Worm (Caenorhabditis elegans) whole organism, young adult: Measurements from ENCODE around the gene ZK632.2.

Experiments used
- B0035.1 ChIP-seq: sonication (generic microtip); optimal IDR thresholded peaks from 2 replicates; lab custom pipeline; 2016; ENCODE audit warnings: missing genetic modification characterization, mild to moderate bottlenecking, missing compliant biosample characterization, missing genotype, missing genetic modification reagents
- D2030.7 ChIP-seq: fragments of 200-800 bp; sonication (Bioruptor generic); IDR thresholded peaks from 2 replicates; pipeline ENCODE4 v1.3.6; 2022; ENCODE audit warnings: missing genetic modification reagents, missing genetic modification characterization, missing compliant biosample characterization
- F22D6.2 ChIP-seq: sonication (generic microtip); optimal IDR thresholded peaks from 2 replicates; lab custom pipeline; 2016; ENCODE audit warnings: mild to moderate bottlenecking, missing genetic modification characterization, missing compliant biosample characterization
- F39B2.1 ChIP-seq: fragments of 200-800 bp; sonication (Bioruptor generic); IDR thresholded peaks from 2 replicates; pipeline ENCODE4 v1.3.6; 2022; ENCODE audit warnings: missing genetic modification reagents, missing genetic modification characterization, missing compliant biosample characterization
- F52B5.7 ChIP-seq: sonication (generic microtip); optimal IDR thresholded peaks from 2 replicates; lab custom pipeline; 2016; ENCODE audit warnings: mild to moderate bottlenecking, missing genetic modification characterization, missing compliant biosample characterization
- F57A8.1 ChIP-seq: fragments of 200-800 bp; sonication (Bioruptor generic); optimal IDR thresholded peaks from 2 replicates; lab custom pipeline; 2018; ENCODE audit warnings: mild to moderate bottlenecking, missing genetic modification characterization, moderate library complexity, missing compliant biosample characterization
- K11D2.4 ChIP-seq: fragments of 200-800 bp; sonication (Bioruptor generic); IDR thresholded peaks from 2 replicates; pipeline ENCODE4 v1.3.6; 2022; ENCODE audit warnings: missing genetic modification reagents, missing genetic modification characterization, missing compliant biosample characterization
- K12H6.12 ChIP-seq: fragments of 200-800 bp; sonication (Bioruptor generic); optimal IDR thresholded peaks from 2 replicates; lab custom pipeline; 2018; ENCODE audit warnings: mild to moderate bottlenecking, missing genetic modification characterization, missing compliant biosample characterization
- Y79H2A.3 ChIP-seq: fragments of 200-800 bp; sonication (Bioruptor generic); conservative IDR thresholded peaks from 2 replicates; pipeline ENCODE4 v1.3.6; 2022; ENCODE audit warnings: missing genetic modification reagents, missing genetic modification characterization, missing compliant biosample characterization
- akir-1 ChIP-seq: fragments of 200-800 bp; sonication (Bioruptor generic); optimal IDR thresholded peaks from 2 replicates; lab custom pipeline; 2018; ENCODE audit warnings: mild to moderate bottlenecking, missing genetic modification characterization, moderate library complexity, missing compliant biosample characterization
- aptf-2 ChIP-seq: fragments of 200-800 bp; sonication (Bioruptor generic); conservative IDR thresholded peaks from 2 replicates; pipeline ENCODE4 v1.3.6; 2022; ENCODE audit warnings: missing genetic modification reagents, missing genetic modification characterization, missing compliant biosample characterization
- attf-3 ChIP-seq: fragments of 200-800 bp; sonication (Bioruptor generic); conservative IDR thresholded peaks from 2 replicates; pipeline ENCODE4 v1.3.6; 2022; ENCODE audit warnings: missing genetic modification reagents, missing genetic modification characterization, missing compliant biosample characterization
- bed-1 ChIP-seq: fragments of 200-800 bp; sonication (Bioruptor generic); IDR thresholded peaks from 2 replicates; pipeline ENCODE4 v1.3.6; 2022; ENCODE audit warnings: missing genetic modification reagents, missing genetic modification characterization, missing compliant biosample characterization
- ceh-100 ChIP-seq: fragments of 200-800 bp; sonication (Bioruptor generic); IDR thresholded peaks from 2 replicates; pipeline ENCODE4 v1.3.6; 2022; ENCODE audit warnings: missing genetic modification reagents, missing genetic modification characterization, missing compliant biosample characterization
- ceh-27 ChIP-seq: fragments of 200-800 bp; sonication (Bioruptor generic); optimal IDR thresholded peaks from 2 replicates; lab custom pipeline; 2018; ENCODE audit warnings: mild to moderate bottlenecking, missing genetic modification characterization, moderate library complexity, missing compliant biosample characterization
- ceh-58 ChIP-seq: fragments of 200-800 bp; sonication (Bioruptor generic); IDR thresholded peaks from 2 replicates; pipeline ENCODE4 v1.3.6; 2022; ENCODE audit warnings: missing genetic modification characterization, missing compliant biosample characterization
- ceh-91 ChIP-seq: fragments of 200-800 bp; sonication (Bioruptor generic); IDR thresholded peaks from 2 replicates; pipeline ENCODE4 v1.3.6; 2022; ENCODE audit warnings: missing genetic modification reagents, missing genetic modification characterization, missing compliant biosample characterization
- die-1 ChIP-seq: sonication (generic microtip); optimal IDR thresholded peaks from 2 replicates; lab custom pipeline; 2016; ENCODE audit warnings: missing genotype, mild to moderate bottlenecking, missing genetic modification characterization, missing compliant biosample characterization
- dox-1 ChIP-seq: fragments of 200-800 bp; sonication (Bioruptor generic); IDR thresholded peaks from 2 replicates; pipeline ENCODE4 v1.3.6; 2022; ENCODE audit warnings: missing genetic modification reagents, missing genetic modification characterization, missing compliant biosample characterization
- egl-18 ChIP-seq: fragments of 200-800 bp; sonication (Bioruptor generic); IDR thresholded peaks from 2 replicates; pipeline ENCODE4 v1.3.6; 2022; ENCODE audit warnings: missing genetic modification reagents, missing genetic modification characterization, missing compliant biosample characterization
- ekl-4 ChIP-seq: fragments of 200-800 bp; sonication (Bioruptor generic); IDR thresholded peaks from 2 replicates; pipeline ENCODE4 v1.3.6; 2022; ENCODE audit warnings: missing genetic modification reagents, missing genetic modification characterization, missing compliant biosample characterization
- hlh-26 ChIP-seq: fragments of 200-800 bp; sonication (Bioruptor generic); conservative IDR thresholded peaks from 2 replicates; pipeline ENCODE4 v1.3.6; 2022; ENCODE audit warnings: missing genetic modification reagents, missing genetic modification characterization, missing compliant biosample characterization
- hmg-1.2 ChIP-seq: fragments of 200-800 bp; sonication (Bioruptor generic); IDR thresholded peaks from 2 replicates; pipeline ENCODE4 v1.3.6; 2022; ENCODE audit warnings: missing genetic modification reagents, missing genetic modification characterization, missing compliant biosample characterization
- hmg-20 ChIP-seq: fragments of 200-800 bp; sonication (Bioruptor generic); IDR thresholded peaks from 2 replicates; pipeline ENCODE4 v1.3.6; 2022; ENCODE audit warnings: missing genetic modification reagents, missing genetic modification characterization, missing compliant biosample characterization
- lag-1 ChIP-seq: fragments of 200-800 bp; sonication (Bioruptor generic); IDR thresholded peaks from 2 replicates; pipeline ENCODE4 v1.3.6; 2022; ENCODE audit warnings: missing genetic modification reagents, missing genetic modification characterization, missing compliant biosample characterization
- let-526 ChIP-seq: fragments of 200-800 bp; sonication (Bioruptor generic); IDR thresholded peaks from 2 replicates; pipeline ENCODE4 v1.3.6; 2022; ENCODE audit warnings: missing genetic modification reagents, missing genetic modification characterization, missing compliant biosample characterization
- let-607 ChIP-seq, 2 experiments: fragments of 200-800 bp in 1 of 2; sonication (Bioruptor generic) in 1 of 2; sonication (generic microtip) in 1 of 2; optimal IDR thresholded peaks; 2 replicates each; lab custom pipeline; 2016 to 2018; ENCODE audit warnings: mild to moderate bottlenecking in 2 of 2, missing compliant biosample characterization in 2 of 2, missing genetic modification characterization in 2 of 2, moderate library complexity in 2 of 2, missing genotype in 1 of 2
- lin-26 ChIP-seq: fragments of 200-800 bp; sonication (Bioruptor generic); IDR thresholded peaks from 2 replicates; pipeline ENCODE4 v1.3.6; 2022; ENCODE audit warnings: missing genetic modification reagents, missing genetic modification characterization, missing compliant biosample characterization
- lin-54 ChIP-seq: fragments of 200-800 bp; sonication (Bioruptor generic); optimal IDR thresholded peaks from 2 replicates; lab custom pipeline; 2018; ENCODE audit warnings: mild to moderate bottlenecking, missing genetic modification characterization, missing compliant biosample characterization
- lir-1 ChIP-seq: fragments of 200-800 bp; sonication (Bioruptor generic); conservative IDR thresholded peaks from 2 replicates; pipeline ENCODE4 v1.3.6; 2022; ENCODE audit warnings: missing genetic modification reagents, missing genetic modification characterization, missing compliant biosample characterization
- lsy-27 ChIP-seq: sonication (generic microtip); optimal IDR thresholded peaks from 2 replicates; lab custom pipeline; 2017; ENCODE audit warnings: missing genetic modification characterization, mild to moderate bottlenecking, missing compliant biosample characterization, antibody characterized with exemption, missing genotype, borderline replicate concordance; ENCODE audit not compliant: insufficient read depth
- madf-10 ChIP-seq: sonication (generic microtip); optimal IDR thresholded peaks from 2 replicates; lab custom pipeline; 2016; ENCODE audit warnings: mild to moderate bottlenecking, missing genetic modification characterization, missing compliant biosample characterization
- madf-6 ChIP-seq: fragments of 200-800 bp; sonication (Bioruptor generic); IDR thresholded peaks from 2 replicates; pipeline ENCODE4 v1.3.6; 2022; ENCODE audit warnings: missing genetic modification reagents, missing genetic modification characterization, missing compliant biosample characterization
- mes-4 ChIP-seq: sonication (generic microtip); optimal IDR thresholded peaks from 2 replicates; lab custom pipeline; 2016; ENCODE audit warnings: missing genotype, missing genetic modification characterization, missing compliant biosample characterization
- nfya-1 ChIP-seq: sonication (generic microtip); optimal IDR thresholded peaks from 2 replicates; lab custom pipeline; 2017; ENCODE audit warnings: antibody characterized with exemption, missing compliant biosample characterization, missing genetic modification characterization, borderline replicate concordance; ENCODE audit not compliant: insufficient read depth
- nhr-27 ChIP-seq: fragments of 200-800 bp; sonication (Bioruptor generic); optimal IDR thresholded peaks from 2 replicates; lab custom pipeline; 2018; ENCODE audit warnings: mild to moderate bottlenecking, missing genetic modification characterization, moderate library complexity, missing compliant biosample characterization
- pbrm-1 ChIP-seq: fragments of 200-800 bp; sonication (Bioruptor generic); IDR thresholded peaks from 2 replicates; pipeline ENCODE4 v1.3.6; 2022; ENCODE audit warnings: missing genetic modification reagents, missing genetic modification characterization, missing compliant biosample characterization
- rec-8 ChIP-seq, 2 experiments: sonication (generic microtip); optimal IDR thresholded peaks; 2 replicates each; lab custom pipeline; 2016; ENCODE audit warnings: mild to moderate bottlenecking in 2 of 2, missing genetic modification characterization in 2 of 2, missing genetic modification reagents in 2 of 2, missing genotype in 2 of 2, missing biosample characterization in 1 of 2, missing compliant biosample characterization in 1 of 2, moderate library complexity in 1 of 2
- repo-1 ChIP-seq: sonication (generic microtip); optimal IDR thresholded peaks from 2 replicates; lab custom pipeline; 2017; ENCODE audit warnings: mild to moderate bottlenecking, missing genetic modification characterization, missing compliant biosample characterization
- snpc-1.3 ChIP-seq: sonication (generic microtip); optimal IDR thresholded peaks from 2 replicates; lab custom pipeline; 2017; ENCODE audit warnings: missing genetic modification characterization, mild to moderate bottlenecking, missing compliant biosample characterization, antibody characterized with exemption, moderate library complexity, missing genotype, missing genetic modification reagents; ENCODE audit not compliant: insufficient read depth
- tbp1 ChIP-seq: fragments of 200-800 bp; sonication (Bioruptor generic); optimal IDR thresholded peaks from 2 replicates; lab custom pipeline; 2018; ENCODE audit warnings: mild to moderate bottlenecking, missing genetic modification characterization, missing compliant biosample characterization
- tbx-9 ChIP-seq: sonication (generic microtip); optimal IDR thresholded peaks from 2 replicates; lab custom pipeline; 2016; ENCODE audit warnings: borderline replicate concordance, missing genetic modification characterization, inconsistent platforms, missing compliant biosample characterization
- unc-130 ChIP-seq: sonication (generic microtip); optimal IDR thresholded peaks from 2 replicates; lab custom pipeline; 2016; ENCODE audit warnings: missing genetic modification reagents, missing genetic modification characterization, missing compliant biosample characterization
- zim-3 ChIP-seq: sonication (generic microtip); optimal IDR thresholded peaks from 2 replicates; lab custom pipeline; 2017; ENCODE audit warnings: mild to moderate bottlenecking, missing genetic modification characterization, moderate library complexity, missing compliant biosample characterization
- ztf-25 ChIP-seq: fragments of 200-800 bp; sonication (Bioruptor generic); IDR thresholded peaks from 2 replicates; pipeline ENCODE4 v1.3.6; 2022; ENCODE audit warnings: missing genetic modification reagents, missing genetic modification characterization, missing compliant biosample characterization
- ztf-3 ChIP-seq: fragments of 200-800 bp; sonication (Bioruptor generic); optimal IDR thresholded peaks from 2 replicates; lab custom pipeline; 2018; ENCODE audit warnings: mild to moderate bottlenecking, missing genetic modification characterization, missing compliant biosample characterization

ZK632.2 gene

DNA sequence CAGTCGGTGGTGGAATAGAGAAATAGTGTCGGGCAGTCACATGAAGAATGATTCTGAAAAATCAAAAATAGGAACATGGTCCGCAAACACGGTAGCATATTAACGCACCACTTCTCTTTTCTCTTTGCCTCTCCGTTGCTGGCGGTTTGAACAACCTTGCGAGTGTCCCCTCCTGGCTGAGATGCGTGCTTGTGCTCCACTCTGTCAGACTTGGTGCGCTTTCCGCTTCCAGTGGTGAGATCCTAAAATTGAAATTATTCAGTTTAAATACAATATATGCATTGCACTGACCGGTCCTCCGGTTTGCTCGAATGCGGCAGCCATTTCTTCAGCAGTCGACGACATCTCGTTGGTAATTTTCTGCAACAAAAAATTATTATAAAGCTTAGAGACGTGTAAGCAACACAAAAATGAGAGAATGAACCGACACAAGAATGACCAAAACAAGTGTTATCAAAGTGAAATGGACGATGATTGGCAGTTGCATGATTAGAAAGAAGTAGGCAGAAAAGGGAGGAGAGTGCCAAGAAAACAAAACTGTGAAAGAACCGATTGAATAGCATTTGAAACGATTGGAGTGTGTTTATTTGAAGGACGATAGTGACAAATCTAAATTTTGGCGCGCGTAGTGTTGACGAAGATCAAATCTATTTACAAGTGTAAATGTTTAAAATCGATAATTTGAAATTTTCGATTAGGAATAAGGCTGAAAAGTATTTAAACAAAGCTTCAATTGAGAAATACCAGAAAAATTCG, 26.3 kb downstream of the ZK632.2 start, which contains the start of gene ZK632.9 (continued):
- TF ChIP-seq nfya-1 (tag; lab: Kevin White, UChicago) (no peak), tbp1 (GFP tag; lab: Kevin White, UChicago) (peak; percentile 14), let-607 (tag; optimal IDR thresholded peaks at IDR 0.05; lab: Kevin White, UChicago) (peak in 1 of 2 experiments; percentile 30), B0035.1 (tag; lab: Kevin White, UChicago) (no peak), ztf-3 (no peak), ceh-27 (no peak), repo-1 (tag; lab: Kevin White, UChicago) (no peak), hmg-20 (GFP tag; lab: Robert Waterston, UW) (no peak), dox-1 (GFP tag; lab: Robert Waterston, UW) (peak; percentile 31), lir-1 (no peak), hmg-1.2 (GFP tag; lab: Robert Waterston, UW) (peak; percentile 27), ceh-91 (GFP tag; lab: Robert Waterston, UW) (0 out of 2 replicates have a peak, but pooled peaks have one; percentile 10), K12H6.12 (tag; lab: Kevin White, UChicago) (no peak), lin-54 (no peak), pbrm-1 (no peak), aptf-2 (GFP tag; lab: Robert Waterston, UW) (no peak), die-1 (tag; lab: Kevin White, UChicago) (no peak), egl-18 (no peak), ceh-58 (no peak), F57A8.1 (no peak), madf-10 (no peak), lsy-27 (tag; lab: Kevin White, UChicago) (no peak), let-526 (GFP tag; lab: Robert Waterston, UW) (no peak), F22D6.2 (tag; lab: Kevin White, UChicago) (no peak), nhr-27 (no peak), bed-1 (GFP tag; lab: Robert Waterston, UW) (no peak), K11D2.4 (no peak), F52B5.7 (tag; lab: Kevin White, UChicago) (no peak), lag-1 (no peak), snpc-1.3 (tag; lab: Kevin White, UChicago) (no peak), ceh-100 (GFP tag; lab: Robert Waterston, UW) (no peak), tbx-9 (tag; lab: Kevin White, UChicago) (peak; percentile 58), ztf-25 (no peak), madf-6 (GFP tag; lab: Robert Waterston, UW) (peak; percentile 79), Y79H2A.3 (GFP tag; lab: Robert Waterston, UW) (0 out of 2 replicates have a peak, but pooled peaks have one; percentile 10), akir-1 (GFP tag; lab: Kevin White, UChicago) (no peak), F39B2.1 (GFP tag; lab: Robert Waterston, UW) (no peak), rec-8 (tag; optimal IDR thresholded peaks at IDR 0.05; lab: Kevin White, UChicago) (no peak), mes-4 (tag; lab: Kevin White, UChicago) (no peak), unc-130 (GFP tag; lab: Kevin White, UChicago) (no peak), D2030.7 (GFP tag; lab: Robert Waterston, UW) (0 out of 2 replicates have a peak, but pooled peaks have one; percentile 24), lin-26 (GFP tag; lab: Robert Waterston, UW) (no peak), ekl-4 (GFP tag; lab: Robert Waterston, UW) (no peak), hlh-26 (GFP tag; lab: Robert Waterston, UW) (no peak), zim-3 (tag; lab: Kevin White, UChicago) (no peak), attf-3 (GFP tag; lab: Robert Waterston, UW) (no peak)
